Fruit fly (Drosophila melanogaster) whole organism, embryonic: ENCODE data around the gene eIF2Balpha.

Source experiments
- Antp ChIP-seq: fragments of 200-800 bp; sonication (Bioruptor generic); optimal IDR thresholded peaks from 3 replicates; lab custom pipeline; 2016; ENCODE audit warnings: missing biosample characterization, missing genetic modification characterization
- BtbVII ChIP-seq: fragments of 200-800 bp; sonication (Bioruptor generic); optimal IDR thresholded peaks from 3 replicates; lab custom pipeline; 2017; ENCODE audit warnings: missing biosample characterization, mild to moderate bottlenecking, missing genetic modification characterization
- CG14965 ChIP-seq: fragments of 200-800 bp; sonication (Bioruptor generic); optimal IDR thresholded peaks from 2 replicates; lab custom pipeline; 2016; ENCODE audit warnings: missing biosample characterization, missing genetic modification characterization, borderline replicate concordance
- CG16863 ChIP-seq: fragments of 200-800 bp; sonication (Bioruptor generic); optimal IDR thresholded peaks from 3 replicates; lab custom pipeline; 2016; ENCODE audit warnings: missing biosample characterization, missing genetic modification characterization
- CG17361 ChIP-seq: fragments of 200-800 bp; sonication (Bioruptor generic); IDR thresholded peaks from 3 replicates; pipeline ENCODE4 v1.3.6; 2022; ENCODE audit warnings: missing biosample characterization, missing genetic modification characterization
- CG17802 ChIP-seq: fragments of 200-800 bp; sonication (Bioruptor generic); optimal IDR thresholded peaks from 2 replicates; lab custom pipeline; 2018; ENCODE audit warnings: missing biosample characterization, mild to moderate bottlenecking, missing genetic modification characterization, moderate library complexity
- CG2199 ChIP-seq: fragments of 200-800 bp; sonication (Bioruptor generic); IDR thresholded peaks from 3 replicates; pipeline ENCODE4 v1.3.6; 2022; ENCODE audit warnings: missing biosample characterization, missing genetic modification characterization
- CG2678 ChIP-seq: fragments of 200-800 bp; sonication (Bioruptor generic); optimal IDR thresholded peaks from 3 replicates; lab custom pipeline; 2019; ENCODE audit warnings: missing biosample characterization, mild to moderate bottlenecking, missing genetic modification characterization, moderate library complexity
- CG3995 ChIP-seq: fragments of 200-800 bp; sonication (Bioruptor generic); optimal IDR thresholded peaks from 3 replicates; lab custom pipeline; 2016; ENCODE audit warnings: missing biosample characterization, missing genetic modification characterization
- CG4707 ChIP-seq: fragments of 200-800 bp; sonication (Bioruptor generic); optimal IDR thresholded peaks from 2 replicates; lab custom pipeline; 2018; ENCODE audit warnings: missing biosample characterization, mild to moderate bottlenecking, missing genetic modification characterization, moderate library complexity
- CG5180 ChIP-seq: fragments of 200-800 bp; sonication (Bioruptor generic); optimal IDR thresholded peaks from 3 replicates; lab custom pipeline; 2017; ENCODE audit warnings: missing biosample characterization, missing genetic modification characterization, mild to moderate bottlenecking, moderate library complexity, missing genetic modification reagents
- CG5953 ChIP-seq: fragments of 200-800 bp; sonication (Bioruptor generic); IDR thresholded peaks from 2 replicates; pipeline ENCODE4 v1.3.6; 2022; ENCODE audit warnings: missing biosample characterization, missing genetic modification characterization
- CG6654 ChIP-seq: fragments of 200-800 bp; sonication (Bioruptor generic); optimal IDR thresholded peaks from 2 replicates; lab custom pipeline; 2017; ENCODE audit warnings: missing biosample characterization, mild to moderate bottlenecking, missing genetic modification characterization
- CG7745 ChIP-seq: fragments of 200-800 bp; sonication (Bioruptor generic); optimal IDR thresholded peaks from 2 replicates; lab custom pipeline; 2018; ENCODE audit warnings: missing biosample characterization, mild to moderate bottlenecking, missing genetic modification characterization, moderate library complexity
- CG8944 ChIP-seq: fragments of 200-800 bp; sonication (Bioruptor generic); optimal IDR thresholded peaks from 3 replicates; lab custom pipeline; 2016; ENCODE audit warnings: missing biosample characterization, missing genetic modification characterization
- CG9797 ChIP-seq: fragments of 200-800 bp; sonication (Bioruptor generic); optimal IDR thresholded peaks from 3 replicates; lab custom pipeline; 2018; ENCODE audit warnings: missing biosample characterization, mild to moderate bottlenecking, missing genetic modification characterization
- CG9932 ChIP-seq: fragments of 200-800 bp; sonication (Bioruptor generic); IDR thresholded peaks from 2 replicates; pipeline ENCODE4 v1.3.6; 2022; ENCODE audit warnings: missing biosample characterization, missing genetic modification characterization
- D ChIP-seq, 2 experiments: fragments of 200-800 bp in 1 of 2; fragments of >200 bp in 1 of 2; sonication (Bioruptor generic) in 1 of 2; optimal IDR thresholded peaks; 2 replicates in 1 of 2; 3 replicates in 1 of 2; lab custom pipeline; 2017; ENCODE audit warnings: mild to moderate bottlenecking in 1 of 2, missing biosample characterization in 1 of 2, missing genetic modification characterization in 1 of 2, missing genetic modification reagents in 1 of 2
- Gug ChIP-seq: fragments of 200-800 bp; sonication (Bioruptor generic); IDR thresholded peaks from 4 replicates; pipeline ENCODE4 v1.3.6; 2022; ENCODE audit warnings: missing biosample characterization, missing genetic modification characterization
- HmgD ChIP-seq: fragments of 200-800 bp; sonication (Bioruptor generic); optimal IDR thresholded peaks from 3 replicates; lab custom pipeline; 2016; ENCODE audit warnings: missing biosample characterization, missing genetic modification characterization
- Kr ChIP-seq: fragments of 200-800 bp; sonication (Bioruptor generic); optimal IDR thresholded peaks from 2 replicates; lab custom pipeline; 2017; ENCODE audit warnings: missing biosample characterization, mild to moderate bottlenecking, missing genetic modification characterization
- Lim3 ChIP-seq: fragments of 200-800 bp; sonication (Bioruptor generic); IDR thresholded peaks from 2 replicates; pipeline ENCODE4 v1.3.6; 2022; ENCODE audit warnings: missing biosample characterization, missing genetic modification characterization
- MESR4 ChIP-seq: fragments of 200-800 bp; sonication (Bioruptor generic); optimal IDR thresholded peaks from 2 replicates; lab custom pipeline; 2018; ENCODE audit warnings: missing biosample characterization, mild to moderate bottlenecking, missing genetic modification characterization, moderate library complexity
- NC2α ChIP-seq: fragments of 200-800 bp; sonication (Bioruptor generic); optimal IDR thresholded peaks from 2 replicates; lab custom pipeline; 2016; ENCODE audit warnings: missing biosample characterization, missing genetic modification characterization
- NK7.1 ChIP-seq: fragments of 200-800 bp; sonication (Bioruptor generic); optimal IDR thresholded peaks from 3 replicates; lab custom pipeline; 2016; ENCODE audit warnings: missing biosample characterization, missing genetic modification characterization
- Optix ChIP-seq: fragments of 200-800 bp; sonication (Bioruptor generic); IDR thresholded peaks from 3 replicates; pipeline ENCODE4 v1.3.6; 2022; ENCODE audit warnings: missing biosample characterization, missing genetic modification characterization
- Taf1 ChIP-seq: fragments of 200-800 bp; sonication (Bioruptor generic); IDR thresholded peaks from 2 replicates; pipeline ENCODE4 v1.3.6; 2022; ENCODE audit warnings: missing biosample characterization, missing genetic modification characterization
- Trl ChIP-seq, 3 experiments: fragments of >200 bp in 2 of 3; fragments of 200-800 bp in 1 of 3; sonication (Bioruptor generic) in 1 of 3; optimal IDR thresholded peaks; 2 replicates in 1 of 3; 3 replicates in 2 of 3; lab custom pipeline; 2016 to 2017; ENCODE audit warnings: missing biosample characterization in 1 of 3, missing genetic modification characterization in 1 of 3
- abd-A ChIP-seq: fragments of 200-800 bp; sonication (Bioruptor generic); optimal IDR thresholded peaks from 3 replicates; lab custom pipeline; 2019; ENCODE audit warnings: missing biosample characterization, mild to moderate bottlenecking, missing genetic modification characterization, moderate library complexity
- ara ChIP-seq: fragments of 200-800 bp; sonication (Bioruptor generic); IDR thresholded peaks from 2 replicates; pipeline ENCODE4 v1.3.6; 2022; ENCODE audit warnings: missing biosample characterization, missing genetic modification characterization
- ato ChIP-seq: fragments of 200-800 bp; sonication (Bioruptor generic); IDR thresholded peaks from 2 replicates; pipeline ENCODE4 v1.3.6; 2022; ENCODE audit warnings: missing biosample characterization, missing genetic modification characterization; ENCODE audit not compliant: partially characterized antibody
- cas ChIP-seq: fragments of 200-800 bp; sonication (Bioruptor generic); IDR thresholded peaks from 2 replicates; pipeline ENCODE4 v1.3.6; 2022; ENCODE audit warnings: missing biosample characterization, missing genetic modification characterization
- caup ChIP-seq: fragments of 200-800 bp; sonication (Bioruptor generic); optimal IDR thresholded peaks from 3 replicates; lab custom pipeline; 2017; ENCODE audit warnings: missing biosample characterization, mild to moderate bottlenecking, missing genetic modification characterization, moderate library complexity; ENCODE audit not compliant: severe bottlenecking
- fu2 ChIP-seq: fragments of 200-800 bp; sonication (Bioruptor generic); optimal IDR thresholded peaks from 2 replicates; lab custom pipeline; 2016; ENCODE audit warnings: missing biosample characterization, missing genetic modification characterization
- gcm2 ChIP-seq: fragments of 200-800 bp; sonication (Bioruptor generic); optimal IDR thresholded peaks from 2 replicates; lab custom pipeline; 2016; ENCODE audit warnings: missing biosample characterization, missing genetic modification characterization
- gro ChIP-seq: fragments of 200-800 bp; sonication (Bioruptor generic); optimal IDR thresholded peaks from 2 replicates; lab custom pipeline; 2016; ENCODE audit warnings: missing biosample characterization, missing genetic modification characterization
- klu ChIP-seq: fragments of 200-800 bp; sonication (Bioruptor generic); IDR thresholded peaks from 2 replicates; pipeline ENCODE4 v1.3.6; 2022; ENCODE audit warnings: missing biosample characterization, missing genetic modification characterization
- lab ChIP-seq: fragments of 200-800 bp; sonication (Bioruptor generic); optimal IDR thresholded peaks from 3 replicates; lab custom pipeline; 2017; ENCODE audit warnings: missing biosample characterization, missing genetic modification characterization, mild to moderate bottlenecking, moderate library complexity, missing genetic modification reagents
- otp ChIP-seq: fragments of 200-800 bp; sonication (Bioruptor generic); IDR thresholded peaks from 3 replicates; pipeline ENCODE4, ENCODE4 v1.3.6; 2022; ENCODE audit warnings: missing biosample characterization, missing genetic modification characterization
- pfk ChIP-seq: fragments of 200-800 bp; sonication (Bioruptor generic); optimal IDR thresholded peaks from 2 replicates; lab custom pipeline; 2018; ENCODE audit warnings: missing biosample characterization, mild to moderate bottlenecking, missing genetic modification characterization, moderate library complexity
- pros ChIP-seq: fragments of 200-800 bp; sonication (Bioruptor generic); optimal IDR thresholded peaks from 3 replicates; lab custom pipeline; 2019; ENCODE audit warnings: missing biosample characterization, mild to moderate bottlenecking, missing genetic modification characterization, moderate library complexity
- row ChIP-seq: fragments of 200-800 bp; sonication (Bioruptor generic); IDR thresholded peaks from 3 replicates; pipeline ENCODE4 v1.3.6; 2022; ENCODE audit warnings: missing biosample characterization, missing genetic modification characterization
- scrt ChIP-seq: fragments of 200-800 bp; sonication (Bioruptor generic); optimal IDR thresholded peaks from 2 replicates; lab custom pipeline; 2018; ENCODE audit warnings: missing biosample characterization, mild to moderate bottlenecking, missing genetic modification characterization, moderate library complexity
- sim ChIP-seq: fragments of 200-800 bp; sonication (Bioruptor generic); IDR thresholded peaks from 2 replicates; pipeline ENCODE4 v1.3.6; 2022; ENCODE audit warnings: missing biosample characterization, missing genetic modification characterization
- sr ChIP-seq: fragments of 200-800 bp; sonication (Bioruptor generic); IDR thresholded peaks from 3 replicates; pipeline ENCODE4 v1.3.6; 2022; ENCODE audit warnings: missing biosample characterization, missing genetic modification characterization
- ssp ChIP-seq: fragments of 200-800 bp; sonication (Bioruptor generic); IDR thresholded peaks from 2 replicates; pipeline ENCODE4 v1.3.6; 2022; ENCODE audit warnings: missing biosample characterization, missing genetic modification characterization
- unpg ChIP-seq: fragments of 200-800 bp; sonication (Bioruptor generic); optimal IDR thresholded peaks from 3 replicates; lab custom pipeline; 2018; ENCODE audit warnings: missing biosample characterization, mild to moderate bottlenecking, missing genetic modification characterization, moderate library complexity
- vvl ChIP-seq: fragments of 200-800 bp; sonication (Bioruptor generic); IDR thresholded peaks from 2 replicates; pipeline ENCODE4 v1.3.6; 2022; ENCODE audit warnings: missing biosample characterization, missing genetic modification characterization
- zfh1 ChIP-seq: fragments of 200-800 bp; sonication (Bioruptor generic); IDR thresholded peaks from 3 replicates; pipeline ENCODE4 v1.3.6; 2022; ENCODE audit warnings: missing biosample characterization, missing genetic modification characterization

eIF2Balpha gene

dm6 chr3R:29983886-29984285, 48.2 kb upstream of the eIF2Balpha start (continued):
- TF ChIP-seq ara (GFP tag; lab: Robert Waterston, UW) (no peak), CG2678 (tag; lab: Kevin White, UChicago) (no peak), CG16863 (GFP tag; lab: Kevin White, UChicago) (no peak), HmgD (GFP tag; lab: Kevin White, UChicago) (no peak), CG5180 (no peak), D (optimal IDR thresholded peaks at IDR 0.05; lab: Kevin White, UChicago) (no peak), D (GFP tag; optimal IDR thresholded peaks at IDR 0.05; lab: Kevin White, UChicago) (no peak), Optix (GFP tag; lab: Robert Waterston, UW) (no peak), Taf1 (GFP tag; lab: Robert Waterston, UW) (no peak), BtbVII (GFP tag; lab: Kevin White, UChicago) (no peak), vvl (GFP tag; lab: Robert Waterston, UW) (peak; percentile 75; the same call in 1 of the 2 replicates), fu2 (GFP tag; lab: Kevin White, UChicago) (no peak), Trl (optimal IDR thresholded peaks at IDR 0.05; lab: Kevin White, UChicago) (no peak), Trl (GFP tag; optimal IDR thresholded peaks at IDR 0.05; lab: Kevin White, UChicago) (no peak), pfk (GFP tag; lab: Kevin White, UChicago) (no peak), CG2199 (GFP tag; lab: Robert Waterston, UW) (no peak), CG4707 (GFP tag; lab: Kevin White, UChicago) (no peak), CG8944 (GFP tag; lab: Kevin White, UChicago) (no peak), ssp (GFP tag; lab: Robert Waterston, UW) (no peak), pros (peak; percentile 40), unpg (no peak), CG9932 (GFP tag; lab: Robert Waterston, UW) (no peak), cas (GFP tag; lab: Robert Waterston, UW) (no peak), sim (GFP tag; lab: Robert Waterston, UW) (no peak), abd-A (peak; percentile 59), CG14965 (GFP tag; lab: Kevin White, UChicago) (no peak), CG6654 (GFP tag; lab: Kevin White, UChicago) (no peak)
- TF ChIP-seq, all 482 proteins: peak for 9

- 0 out of 2 replicates have a peak, but pooled peaks have one; percentile 37 for TF ChIP-seq klu
- peak; percentile 77 for TF ChIP-seq lab
- TF ChIP-seq scrt (GFP tag; lab: Kevin White, UChicago): peak; percentile 61
- TF ChIP-seq Lim3: 0 out of 2 replicates have a peak, but pooled peaks have one; percentile 38
- peak; percentile 59; the same call in 1 of the 3 replicates for TF ChIP-seq otp (GFP tag; lab: Robert Waterston, UW)
- no peak for TF ChIP-seq NC2α (GFP tag; lab: Kevin White, UChicago)
- no peak for TF ChIP-seq gro (GFP tag; lab: Kevin White, UChicago)
- no peak for TF ChIP-seq CG7745 (tag; lab: Kevin White, UChicago)
- no peak for TF ChIP-seq CG17802 (tag; lab: Kevin White, UChicago)
- TF ChIP-seq sr (GFP tag; lab: Robert Waterston, UW): peak; percentile 25; the same call in 1 of the 3 replicates
- TF ChIP-seq Kr: no peak
- peak; percentile 71 for TF ChIP-seq Gug (GFP tag; lab: Robert Waterston, UW)
- TF ChIP-seq NK7.1 (GFP tag; lab: Kevin White, UChicago): no peak
- TF ChIP-seq CG9797 (GFP tag; lab: Kevin White, UChicago): no peak
- TF ChIP-seq Antp: peak; percentile 2
- TF ChIP-seq CG3995: peak; percentile 26
- TF ChIP-seq abd-A: no peak
- TF ChIP-seq pros: peak; percentile 7
- TF ChIP-seq zfh1 (GFP tag; lab: Robert Waterston, UW): peak; percentile 81
- TF ChIP-seq ato (GFP tag; lab: Robert Waterston, UW): no peak
- no peak for TF ChIP-seq MESR4 (GFP tag; lab: Kevin White, UChicago)
- TF ChIP-seq CG17361: peak; percentile 86
- no peak for TF ChIP-seq gcm2 (GFP tag; lab: Kevin White, UChicago)
- TF ChIP-seq row (GFP tag; lab: Robert Waterston, UW): peak; percentile 94
- peak; percentile 67 for TF ChIP-seq caup (GFP tag; lab: Kevin White, UChicago)
- peak; percentile 49; the same call in 1 of the 2 replicates for TF ChIP-seq CG5953 (GFP tag; lab: Robert Waterston, UW)
Observed at dm6 chr3R:29983073-29983544, 47.4 kb upstream of the eIF2Balpha start, which contains the start of gene CG7896. Gene CG7896, plus strand, starts transcription at chr3R:29983426.
